Fruit fly (Drosophila melanogaster): ENCODE measurements around the gene Or98b.

- no peak for TF ChIP-seq MTF-1 (GFP tag; optimal IDR thresholded peaks at IDR 0.05; ENCODE audit: borderline replicate concordance)
- TF ChIP-seq sna (GFP tag; IDR thresholded peaks at IDR 0.05; ENCODE audit: partially characterized antibody), result no peak
- TF ChIP-seq HLH3B (GFP tag; IDR thresholded peaks at IDR 0.05), result no peak
Observed at dm6 chr3R:28307926-28308746, 43.9 kb upstream of the Or98b start.
